Fruit fly (Drosophila melanogaster): Measurements from ENCODE around the gene CG11983.
A peak's percentile ranks its signal among the peaks of the same experiment; 100 is the strongest.

dm6 chr3R:8979850-8980775, 28.0 kb upstream of the CG11983 start:
- TF ChIP-seq CG6854 (GFP tag; optimal IDR thresholded peaks at IDR 0.05) (peak; percentile 56), CG10431 (GFP tag; optimal IDR thresholded peaks at IDR 0.05) (no peak), CG7928 (GFP tag; optimal IDR thresholded peaks at IDR 0.05) (no peak), BEAF-32 (GFP tag; optimal IDR thresholded peaks at IDR 0.05) (peak; percentile 6), nmo (GFP tag; optimal IDR thresholded peaks at IDR 0.05) (peak; percentile 35), CG3847 (GFP tag; IDR thresholded peaks at IDR 0.05) (0 out of 2 replicates have a peak, but pooled peaks have one; percentile 15), Atf-2 (GFP tag; optimal IDR thresholded peaks at IDR 0.05) (peak; percentile 14), tna (GFP tag; IDR thresholded peaks at IDR 0.05; ENCODE audit: partially characterized antibody) (peak; percentile 18; the same call in 1 of the 2 replicates), Hand (GFP tag; optimal IDR thresholded peaks at IDR 0.05) (no peak), CG6272 (GFP tag; IDR thresholded peaks at IDR 0.05) (no peak), CG11560 (tag; IDR thresholded peaks at IDR 0.05) (no peak), Side (GFP tag; optimal IDR thresholded peaks at IDR 0.05) (no peak), Dp (GFP tag; optimal IDR thresholded peaks at IDR 0.05) (peak; percentile 97), zfh1 (GFP tag; IDR thresholded peaks at IDR 0.05) (no peak; the same call in 2 of the 3 replicates)

Measured in whole organism, embryonic.